Worm (Caenorhabditis elegans) whole organism, L2 larva: Measurements from ENCODE around the gene itm-2.

Experiments
- C34F6.9 ChIP-seq: fragments of 150-350 bp; optimal IDR thresholded peaks from 2 replicates; lab custom pipeline; 2014; ENCODE audit warnings: missing biosample characterization, missing genetic modification characterization
- R02D3.7 ChIP-seq: fragments of 150-350 bp; optimal IDR thresholded peaks from 2 replicates; lab custom pipeline; 2014; ENCODE audit warnings: missing biosample characterization, missing genetic modification characterization
- Y55F3AM.14 ChIP-seq: fragments of 200-800 bp; sonication (Bioruptor generic); optimal IDR thresholded peaks from 2 replicates; lab custom pipeline; 2018; ENCODE audit warnings: mild to moderate bottlenecking, missing genetic modification characterization, missing compliant biosample characterization
- aly-2 ChIP-seq: fragments of 150-350 bp; optimal IDR thresholded peaks from 2 replicates; lab custom pipeline; 2014; ENCODE audit warnings: missing biosample characterization, missing genetic modification characterization
- ama-1 ChIP-seq: fragments of 150-350 bp; optimal IDR thresholded peaks from 2 replicates; lab custom pipeline; 2018; ENCODE audit warnings: inconsistent platforms
- blmp-1 ChIP-seq: sonication (generic microtip); optimal IDR thresholded peaks from 2 replicates; lab custom pipeline; 2017; ENCODE audit warnings: missing genetic modification characterization, mild to moderate bottlenecking, missing compliant biosample characterization, antibody characterized with exemption, moderate library complexity; ENCODE audit not compliant: insufficient read depth
- ceh-16 ChIP-seq: fragments of 150-350 bp; optimal IDR thresholded peaks from 2 replicates; lab custom pipeline; 2014; ENCODE audit warnings: missing biosample characterization, missing genetic modification characterization
- ceh-82 ChIP-seq: fragments of 150-350 bp; optimal IDR thresholded peaks from 2 replicates; lab custom pipeline; 2014; ENCODE audit warnings: missing biosample characterization, missing genetic modification characterization
- dmd-4 ChIP-seq: sonication (generic microtip); optimal IDR thresholded peaks from 2 replicates; lab custom pipeline; 2017; ENCODE audit warnings: missing biosample characterization, missing genetic modification characterization
- egl-27 ChIP-seq: sonication (generic microtip); optimal IDR thresholded peaks from 3 replicates; lab custom pipeline; 2017; ENCODE audit warnings: missing biosample characterization, missing genetic modification reagents, missing genetic modification characterization
- elt-3 ChIP-seq: sonication (generic microtip); optimal IDR thresholded peaks from 2 replicates; lab custom pipeline; 2017; ENCODE audit warnings: missing biosample characterization, missing genetic modification characterization
- gmeb-1 ChIP-seq: fragments of 150-350 bp; optimal IDR thresholded peaks from 2 replicates; lab custom pipeline; 2014; ENCODE audit warnings: missing biosample characterization, missing genetic modification characterization
- lin-11 ChIP-seq: fragments of 150-350 bp; sonication (generic microtip); optimal IDR thresholded peaks from 2 replicates; lab custom pipeline; 2014; ENCODE audit warnings: missing biosample characterization, missing genetic modification characterization, inconsistent platforms, mixed read lengths
- lin-13 ChIP-seq: fragments of 150-350 bp; optimal IDR thresholded peaks from 2 replicates; lab custom pipeline; 2014; ENCODE audit warnings: missing biosample characterization, missing genetic modification reagents, missing genetic modification characterization
- lin-39 ChIP-seq: fragments of 150-350 bp; optimal IDR thresholded peaks from 2 replicates; lab custom pipeline; 2014; ENCODE audit warnings: missing biosample characterization, missing genetic modification reagents, missing genetic modification characterization
- mab-5 ChIP-seq: fragments of 150-350 bp; optimal IDR thresholded peaks from 2 replicates; lab custom pipeline; 2014; ENCODE audit warnings: missing biosample characterization, missing genetic modification characterization
- mdl-1 ChIP-seq, 2 experiments: fragments of 150-350 bp in 1 of 2; sonication (generic microtip) in 1 of 2; optimal IDR thresholded peaks; 2 replicates each; lab custom pipeline; 2017; ENCODE audit warnings: missing biosample characterization in 2 of 2, missing genetic modification characterization in 2 of 2
- nhr-10 ChIP-seq: sonication (generic microtip); optimal IDR thresholded peaks from 2 replicates; lab custom pipeline; 2017; ENCODE audit warnings: missing biosample characterization, missing genetic modification characterization
- nhr-12 ChIP-seq: fragments of 150-350 bp; optimal IDR thresholded peaks from 2 replicates; lab custom pipeline; 2014; ENCODE audit warnings: missing biosample characterization, missing genetic modification characterization
- nhr-129 ChIP-seq: fragments of 150-350 bp; optimal IDR thresholded peaks from 2 replicates; lab custom pipeline; 2014; ENCODE audit warnings: missing biosample characterization, missing genetic modification characterization
- nhr-21 ChIP-seq: fragments of 150-350 bp; optimal IDR thresholded peaks from 2 replicates; lab custom pipeline; 2014; ENCODE audit warnings: missing biosample characterization, missing genetic modification characterization
- nhr-23 ChIP-seq: fragments of 150-350 bp; optimal IDR thresholded peaks from 2 replicates; lab custom pipeline; 2014; ENCODE audit warnings: missing biosample characterization, missing genetic modification reagents, missing genetic modification characterization
- nhr-237 ChIP-seq: fragments of 150-350 bp; optimal IDR thresholded peaks from 2 replicates; lab custom pipeline; 2014; ENCODE audit warnings: missing biosample characterization, missing genetic modification characterization
- nhr-25 ChIP-seq: fragments of 150-350 bp; sonication (generic microtip); optimal IDR thresholded peaks from 3 replicates; lab custom pipeline; 2014; ENCODE audit warnings: missing biosample characterization, missing genetic modification characterization
- nhr-77 ChIP-seq: fragments of 150-350 bp; optimal IDR thresholded peaks from 2 replicates; lab custom pipeline; 2014; ENCODE audit warnings: missing biosample characterization, missing genetic modification characterization
- peb-1 ChIP-seq: fragments of 150-350 bp; optimal IDR thresholded peaks from 2 replicates; lab custom pipeline; 2014; ENCODE audit warnings: missing biosample characterization, missing genetic modification characterization
- sem-4 ChIP-seq: fragments of 150-350 bp; optimal IDR thresholded peaks from 2 replicates; lab custom pipeline; 2014; ENCODE audit warnings: missing biosample characterization, missing genetic modification reagents, missing genetic modification characterization
- skn-1 ChIP-seq: sonication (generic microtip); optimal IDR thresholded peaks from 2 replicates; lab custom pipeline; 2017; ENCODE audit warnings: missing biosample characterization, missing genetic modification characterization
- sma-9 ChIP-seq, 2 experiments: fragments of 150-350 bp in 1 of 2; sonication (generic microtip) in 1 of 2; optimal IDR thresholded peaks; 2 replicates each; lab custom pipeline; 2014 to 2016; ENCODE audit warnings: missing genetic modification characterization in 2 of 2, mild to moderate bottlenecking in 1 of 2, missing biosample characterization in 1 of 2, missing compliant biosample characterization in 1 of 2, missing genetic modification reagents in 1 of 2, moderate library complexity in 1 of 2
- snpc-4 ChIP-seq: fragments of 150-350 bp; optimal IDR thresholded peaks from 2 replicates; lab custom pipeline; 2014; ENCODE audit warnings: missing biosample characterization, missing genetic modification characterization
- unc-39 ChIP-seq: fragments of 150-350 bp; optimal IDR thresholded peaks from 2 replicates; lab custom pipeline; 2014; ENCODE audit warnings: missing biosample characterization, missing genetic modification characterization
- unc-55 ChIP-seq: fragments of 150-350 bp; sonication (generic microtip); optimal IDR thresholded peaks from 3 replicates; lab custom pipeline; 2014; ENCODE audit warnings: missing biosample characterization, missing genetic modification reagents, missing genetic modification characterization
- unc-62 ChIP-seq: fragments of 150-350 bp; optimal IDR thresholded peaks from 2 replicates; lab custom pipeline; 2014; ENCODE audit warnings: missing biosample characterization, missing genetic modification reagents, missing genetic modification characterization
- zag-1 ChIP-seq: fragments of 150-350 bp; optimal IDR thresholded peaks from 2 replicates; lab custom pipeline; 2014; ENCODE audit warnings: missing biosample characterization, missing genetic modification characterization
- ztf-1 ChIP-seq: fragments of 200-800 bp; sonication (Bioruptor generic); conservative IDR thresholded peaks from 2 replicates; pipeline ENCODE4 v1.3.6; 2022; ENCODE audit warnings: missing genetic modification characterization, missing compliant biosample characterization

The itm-2 gene

ce11 chrX:5451706-5452105, 6.7 kb downstream of the itm-2 start:
- TF ChIP-seq mdl-1 (tag; optimal IDR thresholded peaks at IDR 0.05; lab: Kevin White, UChicago) (no peak), unc-39 (no peak), ama-1 (lab: Kevin White, UChicago) (no peak), skn-1 (tag; lab: Kevin White, UChicago) (no peak), blmp-1 (tag; lab: Kevin White, UChicago) (no peak), ztf-1 (GFP tag; lab: Robert Waterston, UW) (no peak), lin-13 (GFP tag; lab: Kevin White, UChicago) (no peak), unc-62 (GFP tag; lab: Kevin White, UChicago) (no peak), Y55F3AM.14 (GFP tag; lab: Kevin White, UChicago) (no peak)

- TF ChIP-seq R02D3.7 (tag; lab: Kevin White, UChicago): no peak
- no peak for TF ChIP-seq elt-3
- TF ChIP-seq skn-1 (tag; lab: Kevin White, UChicago): no peak
- TF ChIP-seq ceh-82 (tag; lab: Kevin White, UChicago): no peak
- no peak for TF ChIP-seq gmeb-1 (tag; lab: Kevin White, UChicago)
- TF ChIP-seq nhr-21 (tag; lab: Kevin White, UChicago): no peak
- TF ChIP-seq mab-5 (tag; lab: Kevin White, UChicago): no peak
- TF ChIP-seq nhr-77 (tag; lab: Kevin White, UChicago): no peak
- no peak for TF ChIP-seq blmp-1 (tag; lab: Kevin White, UChicago)
- no peak for TF ChIP-seq dmd-4 (tag; lab: Kevin White, UChicago)
- no peak for TF ChIP-seq unc-39
- no peak for TF ChIP-seq zag-1 (tag; lab: Kevin White, UChicago)
- no peak for TF ChIP-seq lin-13 (GFP tag; lab: Kevin White, UChicago)
- no peak for TF ChIP-seq nhr-129 (tag; lab: Kevin White, UChicago)
- no peak for TF ChIP-seq nhr-23 (tag; lab: Kevin White, UChicago)
- no peak for TF ChIP-seq nhr-25 (tag; lab: Kevin White, UChicago)
- no peak for TF ChIP-seq sma-9 (GFP tag; optimal IDR thresholded peaks at IDR 0.05; lab: Kevin White, UChicago)
- no peak for TF ChIP-seq sma-9 (tag; optimal IDR thresholded peaks at IDR 0.05; lab: Kevin White, UChicago)
- no peak for TF ChIP-seq C34F6.9 (tag; lab: Kevin White, UChicago)
- TF ChIP-seq Y55F3AM.14 (GFP tag; lab: Kevin White, UChicago): no peak
- TF ChIP-seq, all 48 proteins: peak for 0
These were observed 10.1 kb downstream of the itm-2 start for ce11 chrX:5455107-5455506.

- no peak for TF ChIP-seq nhr-10 (tag; lab: Kevin White, UChicago)
- TF ChIP-seq lin-11 (tag; lab: Kevin White, UChicago): no peak
- TF ChIP-seq snpc-4 (tag; lab: Kevin White, UChicago): no peak
- TF ChIP-seq nhr-237: no peak
- TF ChIP-seq sem-4 (tag; lab: Kevin White, UChicago): no peak
- no peak for TF ChIP-seq nhr-21 (tag; lab: Kevin White, UChicago)
- no peak for TF ChIP-seq unc-55 (GFP tag; lab: Kevin White, UChicago)
- TF ChIP-seq nhr-12: no peak
- no peak for TF ChIP-seq aly-2
- TF ChIP-seq skn-1 (tag; lab: Kevin White, UChicago): no peak
- no peak for TF ChIP-seq sma-9 (GFP tag; optimal IDR thresholded peaks at IDR 0.05; lab: Kevin White, UChicago)
- TF ChIP-seq sma-9 (tag; optimal IDR thresholded peaks at IDR 0.05; lab: Kevin White, UChicago): no peak
- no peak for TF ChIP-seq egl-27 (tag; lab: Kevin White, UChicago)
- TF ChIP-seq ceh-16 (tag; lab: Kevin White, UChicago): no peak
- no peak for TF ChIP-seq lin-13 (GFP tag; lab: Kevin White, UChicago)
These were observed 12.2 kb downstream of the itm-2 start for ce11 chrX:5457184-5457583.

ce11 chrX:5458043-5458442, 13.1 kb downstream of the itm-2 start:
- TF ChIP-seq nhr-77 (tag; lab: Kevin White, UChicago): no peak
- TF ChIP-seq nhr-237: no peak
- TF ChIP-seq mdl-1 (tag; optimal IDR thresholded peaks at IDR 0.05; lab: Kevin White, UChicago): no peak
- no peak for TF ChIP-seq lin-39 (tag; lab: Kevin White, UChicago)
- no peak for TF ChIP-seq nhr-12
- TF ChIP-seq, all 48 proteins: peak for 0

ce11 chrX:5458750-5459149, 13.8 kb downstream of the itm-2 start:
- TF ChIP-seq zag-1 (tag; lab: Kevin White, UChicago) (no peak), peb-1 (no peak), ama-1 (lab: Kevin White, UChicago) (no peak), nhr-23 (tag; lab: Kevin White, UChicago) (no peak)
